Fruit fly (Drosophila melanogaster) whole organism, embryonic: ENCODE data around the gene Esyt2.

Experiments used
- Antp ChIP-seq: fragments of 200-800 bp; sonication (Bioruptor generic); optimal IDR thresholded peaks from 3 replicates; lab custom pipeline; 2016; ENCODE audit warnings: missing biosample characterization, missing genetic modification characterization
- CG10959 ChIP-seq: fragments of 200-800 bp; sonication (Bioruptor generic); IDR thresholded peaks from 2 replicates; pipeline ENCODE4 v1.3.6; 2022; ENCODE audit warnings: missing biosample characterization, missing genetic modification characterization
- CG11247 ChIP-seq: fragments of 200-800 bp; sonication (Bioruptor generic); IDR thresholded peaks from 2 replicates; pipeline ENCODE4 v1.3.6; 2022; ENCODE audit warnings: missing biosample characterization, missing genetic modification characterization
- CG11398 ChIP-seq: fragments of 200-800 bp; sonication (Bioruptor generic); optimal IDR thresholded peaks from 2 replicates; lab custom pipeline; 2016; ENCODE audit warnings: missing biosample characterization, missing genetic modification characterization
- CG11696 ChIP-seq: fragments of 200-800 bp; sonication (Bioruptor generic); IDR thresholded peaks from 2 replicates; pipeline ENCODE4 v1.3.6; 2022; ENCODE audit warnings: missing biosample characterization, missing genetic modification characterization
- CG1647 ChIP-seq: fragments of 200-800 bp; sonication (Bioruptor generic); optimal IDR thresholded peaks from 3 replicates; lab custom pipeline; 2016; ENCODE audit warnings: missing biosample characterization, missing genetic modification characterization
- CG17328 ChIP-seq: fragments of 200-800 bp; sonication (Bioruptor generic); IDR thresholded peaks from 2 replicates; pipeline ENCODE4 v1.3.6; 2022; ENCODE audit warnings: missing biosample characterization, missing genetic modification characterization
- CG2120 ChIP-seq: fragments of 200-800 bp; sonication (Bioruptor generic); optimal IDR thresholded peaks from 3 replicates; lab custom pipeline; 2016; ENCODE audit warnings: missing biosample characterization, missing genetic modification characterization
- CG2129 ChIP-seq: fragments of 200-800 bp; sonication (Bioruptor generic); IDR thresholded peaks from 2 replicates; pipeline ENCODE4 v1.3.6; 2022; ENCODE audit warnings: missing biosample characterization, missing genetic modification characterization; ENCODE audit not compliant: partially characterized antibody
- CG3163 ChIP-seq: fragments of 200-800 bp; sonication (Bioruptor generic); optimal IDR thresholded peaks from 3 replicates; lab custom pipeline; 2016; ENCODE audit warnings: missing biosample characterization, missing genetic modification characterization
- CG32772 ChIP-seq: fragments of 200-800 bp; sonication (Bioruptor generic); IDR thresholded peaks from 2 replicates; pipeline ENCODE4 v1.3.6; 2022; ENCODE audit warnings: missing biosample characterization, missing genetic modification characterization
- CG3281 ChIP-seq: fragments of 200-800 bp; sonication (Bioruptor generic); optimal IDR thresholded peaks from 3 replicates; lab custom pipeline; 2017; ENCODE audit warnings: missing biosample characterization, mild to moderate bottlenecking, missing genetic modification characterization
- CG43689 ChIP-seq: fragments of 200-800 bp; sonication (Bioruptor generic); IDR thresholded peaks from 2 replicates; pipeline ENCODE4 v1.3.6; 2022; ENCODE audit warnings: missing biosample characterization, missing genetic modification characterization
- CG4617 ChIP-seq: fragments of 200-800 bp; sonication (Bioruptor generic); optimal IDR thresholded peaks from 3 replicates; lab custom pipeline; 2016; ENCODE audit warnings: missing biosample characterization, missing genetic modification characterization, borderline replicate concordance
- CG4707 ChIP-seq: fragments of 200-800 bp; sonication (Bioruptor generic); optimal IDR thresholded peaks from 2 replicates; lab custom pipeline; 2018; ENCODE audit warnings: missing biosample characterization, mild to moderate bottlenecking, missing genetic modification characterization, moderate library complexity
- CG5180 ChIP-seq: fragments of 200-800 bp; sonication (Bioruptor generic); optimal IDR thresholded peaks from 3 replicates; lab custom pipeline; 2017; ENCODE audit warnings: missing biosample characterization, missing genetic modification characterization, mild to moderate bottlenecking, moderate library complexity, missing genetic modification reagents
- CG6254 ChIP-seq: fragments of 200-800 bp; sonication (Bioruptor generic); optimal IDR thresholded peaks from 3 replicates; lab custom pipeline; 2017; ENCODE audit warnings: mild to moderate bottlenecking, missing biosample characterization, missing genetic modification reagents, missing genetic modification characterization
- CG6854 ChIP-seq: fragments of 200-800 bp; sonication (Bioruptor generic); optimal IDR thresholded peaks from 3 replicates; lab custom pipeline; 2017; ENCODE audit warnings: missing biosample characterization, mild to moderate bottlenecking, missing genetic modification characterization
- CG7786 ChIP-seq: fragments of 200-800 bp; sonication (Bioruptor generic); optimal IDR thresholded peaks from 2 replicates; lab custom pipeline; 2016; ENCODE audit warnings: missing biosample characterization, missing genetic modification characterization
- CG8089 ChIP-seq: fragments of 200-800 bp; sonication (Bioruptor generic); optimal IDR thresholded peaks from 3 replicates; lab custom pipeline; 2016; ENCODE audit warnings: missing biosample characterization, missing genetic modification characterization
- CG8924 ChIP-seq: fragments of 200-800 bp; optimal IDR thresholded peaks from 3 replicates; lab custom pipeline; 2019; ENCODE audit warnings: missing biosample characterization, mild to moderate bottlenecking, missing genetic modification characterization, moderate library complexity
- CkIIα-i1 ChIP-seq: fragments of 200-800 bp; sonication (Bioruptor generic); IDR thresholded peaks from 2 replicates; pipeline ENCODE4 v1.3.6; 2022; ENCODE audit warnings: missing biosample characterization, missing genetic modification characterization
- Dad ChIP-seq: fragments of 200-800 bp; sonication (Bioruptor generic); optimal IDR thresholded peaks from 3 replicates; lab custom pipeline; 2016; ENCODE audit warnings: missing biosample characterization, missing genetic modification characterization
- Hr39 ChIP-seq: fragments of >200 bp; optimal IDR thresholded peaks from 2 replicates; lab custom pipeline; 2017
- Hr78 ChIP-seq, 2 experiments: fragments of 200-800 bp in 1 of 2; fragments of >200 bp in 1 of 2; sonication (Bioruptor generic) in 1 of 2; optimal IDR thresholded peaks; 2 replicates each; lab custom pipeline; 2017 to 2019; ENCODE audit warnings: missing biosample characterization in 2 of 2, missing genetic modification characterization in 2 of 2, mild to moderate bottlenecking in 1 of 2, moderate library complexity in 1 of 2
- NfI ChIP-seq: fragments of 200-800 bp; sonication (Bioruptor generic); optimal IDR thresholded peaks from 3 replicates; lab custom pipeline; 2018; ENCODE audit warnings: missing biosample characterization, mild to moderate bottlenecking, missing genetic modification characterization, moderate library complexity
- Rx ChIP-seq: fragments of 200-800 bp; sonication (Bioruptor generic); IDR thresholded peaks from 2 replicates; pipeline ENCODE4 v1.3.6; 2022; ENCODE audit warnings: missing biosample characterization, missing genetic modification characterization
- Stat92E ChIP-seq, 3 experiments: fragments of >200 bp in 2 of 3; fragments of 200-800 bp in 1 of 3; sonication (Bioruptor generic) in 1 of 3; optimal IDR thresholded peaks; 2 replicates each; lab custom pipeline; 2017 to 2019; ENCODE audit warnings: missing biosample characterization in 3 of 3, missing genetic modification characterization in 3 of 3, mild to moderate bottlenecking in 1 of 3, moderate library complexity in 1 of 3
- Vsx1 ChIP-seq: fragments of 200-800 bp; sonication (Bioruptor generic); optimal IDR thresholded peaks from 2 replicates; lab custom pipeline; 2017; ENCODE audit warnings: missing biosample characterization, mild to moderate bottlenecking, missing genetic modification characterization, missing genetic modification reagents
- Xrp1 ChIP-seq: fragments of 200-800 bp; sonication (Bioruptor generic); IDR thresholded peaks from 2 replicates; pipeline ENCODE4 v1.3.6; 2022; ENCODE audit warnings: missing biosample characterization, missing genetic modification characterization
- amos ChIP-seq: fragments of 200-800 bp; sonication (Bioruptor generic); IDR thresholded peaks from 2 replicates; pipeline ENCODE4 v1.3.6; 2022; ENCODE audit warnings: missing biosample characterization, missing genetic modification characterization; ENCODE audit not compliant: partially characterized antibody
- ase ChIP-seq: fragments of 200-800 bp; sonication (Bioruptor generic); IDR thresholded peaks from 3 replicates; pipeline ENCODE4 v1.3.6; 2022; ENCODE audit warnings: missing biosample characterization, missing genetic modification characterization
- chinmo ChIP-seq: fragments of 200-800 bp; sonication (Bioruptor generic); IDR thresholded peaks from 4 replicates; pipeline ENCODE4 v1.3.6; 2022; ENCODE audit warnings: missing biosample characterization, missing genetic modification characterization; ENCODE audit not compliant: partially characterized antibody
- croc ChIP-seq: fragments of 200-800 bp; sonication (Bioruptor generic); conservative IDR thresholded peaks from 3 replicates; pipeline ENCODE4 v1.3.6; 2022; ENCODE audit warnings: missing biosample characterization, missing genetic modification characterization
- eve ChIP-seq, 2 experiments: fragments of >200 bp; optimal IDR thresholded peaks; 2 replicates each; lab custom pipeline; 2017; ENCODE audit warnings: missing biosample characterization in 2 of 2, missing genetic modification characterization in 2 of 2
- exex ChIP-seq: fragments of 200-800 bp; sonication (Bioruptor generic); optimal IDR thresholded peaks from 4 replicates; lab custom pipeline; 2018; ENCODE audit warnings: missing biosample characterization, mild to moderate bottlenecking, missing genetic modification characterization, moderate library complexity
- gsb-n ChIP-seq: fragments of 200-800 bp; sonication (Bioruptor generic); optimal IDR thresholded peaks from 3 replicates; lab custom pipeline; 2018; ENCODE audit warnings: missing biosample characterization, mild to moderate bottlenecking, missing genetic modification characterization
- h ChIP-seq: fragments of >200 bp; optimal IDR thresholded peaks from 2 replicates; lab custom pipeline; 2017
- ham ChIP-seq: fragments of 200-800 bp; sonication (Bioruptor generic); IDR thresholded peaks from 2 replicates; pipeline ENCODE4 v1.3.6; 2022; ENCODE audit warnings: missing biosample characterization, missing genetic modification characterization
- knrl ChIP-seq: fragments of 200-800 bp; sonication (Bioruptor generic); IDR thresholded peaks from 3 replicates; pipeline ENCODE4 v1.3.6; 2022; ENCODE audit warnings: missing biosample characterization, missing genetic modification characterization; ENCODE audit not compliant: partially characterized antibody
- lab ChIP-seq: fragments of 200-800 bp; sonication (Bioruptor generic); optimal IDR thresholded peaks from 3 replicates; lab custom pipeline; 2017; ENCODE audit warnings: missing biosample characterization, missing genetic modification characterization, mild to moderate bottlenecking, moderate library complexity, missing genetic modification reagents
- lbe ChIP-seq: fragments of 200-800 bp; sonication (Bioruptor generic); optimal IDR thresholded peaks from 2 replicates; lab custom pipeline; 2016; ENCODE audit warnings: missing biosample characterization, mild to moderate bottlenecking, missing genetic modification characterization
- onecut ChIP-seq: fragments of 200-800 bp; sonication (Bioruptor generic); IDR thresholded peaks from 2 replicates; pipeline ENCODE4 v1.3.6; 2022; ENCODE audit warnings: missing biosample characterization, missing genetic modification characterization
- pfk ChIP-seq: fragments of 200-800 bp; sonication (Bioruptor generic); optimal IDR thresholded peaks from 2 replicates; lab custom pipeline; 2018; ENCODE audit warnings: missing biosample characterization, mild to moderate bottlenecking, missing genetic modification characterization, moderate library complexity
- psq ChIP-seq: fragments of 200-800 bp; sonication (Bioruptor generic); optimal IDR thresholded peaks from 2 replicates; lab custom pipeline; 2017; ENCODE audit warnings: missing biosample characterization, missing genetic modification characterization
- shn ChIP-seq: fragments of 200-800 bp; sonication (Bioruptor generic); optimal IDR thresholded peaks from 3 replicates; lab custom pipeline; 2016; ENCODE audit warnings: missing biosample characterization, missing genetic modification characterization
- sna ChIP-seq: fragments of 200-800 bp; sonication (Bioruptor generic); IDR thresholded peaks from 2 replicates; pipeline ENCODE4 v1.3.6; 2022; ENCODE audit warnings: missing biosample characterization, missing genetic modification characterization; ENCODE audit not compliant: partially characterized antibody
- sug ChIP-seq: fragments of 200-800 bp; optimal IDR thresholded peaks from 2 replicates; lab custom pipeline; 2019; ENCODE audit warnings: missing biosample characterization, mild to moderate bottlenecking, missing genetic modification characterization, moderate library complexity
- vfl ChIP-seq: fragments of 200-800 bp; sonication (Bioruptor generic); optimal IDR thresholded peaks from 2 replicates; lab custom pipeline; 2016; ENCODE audit warnings: missing biosample characterization, missing genetic modification characterization
- zf30C ChIP-seq: fragments of 200-800 bp; sonication (Bioruptor generic); optimal IDR thresholded peaks from 3 replicates; lab custom pipeline; 2018; ENCODE audit warnings: missing biosample characterization, mild to moderate bottlenecking, missing genetic modification characterization
- zfh1 ChIP-seq: fragments of 200-800 bp; sonication (Bioruptor generic); IDR thresholded peaks from 3 replicates; pipeline ENCODE4 v1.3.6; 2022; ENCODE audit warnings: missing biosample characterization, missing genetic modification characterization

The Esyt2 gene

DNA sequence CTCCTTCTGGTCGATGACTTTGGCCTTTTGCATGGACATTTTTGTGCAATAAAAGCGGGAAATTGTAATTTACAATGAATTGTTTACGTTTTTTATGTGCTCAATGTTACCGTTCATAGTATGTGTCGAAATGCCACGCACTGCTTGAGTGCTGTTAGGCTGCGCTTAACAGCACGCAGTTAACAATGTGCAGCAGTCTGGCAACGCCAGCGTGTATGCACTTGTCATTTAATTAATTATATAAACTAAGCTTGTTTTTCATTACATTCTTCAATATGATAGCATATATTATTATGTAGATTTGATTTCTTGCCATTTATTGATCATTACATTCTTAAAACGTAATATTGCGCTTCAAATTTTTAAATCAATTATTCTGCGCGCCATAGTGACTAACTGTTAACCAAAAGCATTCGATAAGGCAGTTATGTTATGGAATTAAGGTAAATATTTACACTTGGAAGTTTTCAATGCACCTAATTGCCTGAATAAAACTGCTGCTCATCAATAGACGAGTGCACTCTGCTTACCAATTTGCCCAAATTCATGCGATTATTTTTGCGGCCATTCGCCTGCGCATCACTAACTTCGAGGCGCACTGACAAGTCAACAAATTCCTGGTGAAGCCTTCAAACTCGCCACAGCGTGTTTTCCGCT lies 40.7 kb downstream of the Esyt2 start, which contains the start of the genes CG13625 and mld (continued):
- TF ChIP-seq CG11247 (GFP tag; lab: Robert Waterston, UW): no peak
- no peak for TF ChIP-seq pfk (GFP tag; lab: Kevin White, UChicago)
- TF ChIP-seq CG17328 (GFP tag; lab: Robert Waterston, UW): no peak
- TF ChIP-seq h (lab: Kevin White, UChicago): no peak
- TF ChIP-seq CG10959 (GFP tag; lab: Robert Waterston, UW): no peak
- no peak for TF ChIP-seq CG3281 (GFP tag; lab: Kevin White, UChicago)
- no peak for TF ChIP-seq Hr39 (lab: Kevin White, UChicago)
- TF ChIP-seq sug: peak; percentile 14
- no peak for TF ChIP-seq CG6254 (GFP tag; lab: Kevin White, UChicago)
- TF ChIP-seq eve (GFP tag; optimal IDR thresholded peaks at IDR 0.05; lab: Kevin White, UChicago): no peak
- no peak for TF ChIP-seq CG8089
- no peak for TF ChIP-seq ham (GFP tag; lab: Robert Waterston, UW)
- TF ChIP-seq exex (tag; lab: Kevin White, UChicago): peak; percentile 56
- TF ChIP-seq CG3163 (GFP tag; lab: Kevin White, UChicago): no peak
- TF ChIP-seq CG2129: no peak
- no peak for TF ChIP-seq CG4707 (GFP tag; lab: Kevin White, UChicago)
- TF ChIP-seq NfI (GFP tag; lab: Kevin White, UChicago): peak; percentile 36
- TF ChIP-seq Xrp1 (GFP tag; lab: Robert Waterston, UW): no peak
- TF ChIP-seq chinmo: no peak
- no peak for TF ChIP-seq CG11398 (GFP tag; lab: Kevin White, UChicago)
- no peak for TF ChIP-seq psq (GFP tag; lab: Kevin White, UChicago)
- TF ChIP-seq Antp (GFP tag; lab: Kevin White, UChicago): peak; percentile 37
- no peak for TF ChIP-seq Rx (GFP tag; lab: Robert Waterston, UW)
- no peak for TF ChIP-seq gsb-n
- peak; percentile 32 for TF ChIP-seq CG4617 (GFP tag; lab: Kevin White, UChicago)
- no peak for TF ChIP-seq onecut (GFP tag; lab: Robert Waterston, UW)
- TF ChIP-seq sna (GFP tag; lab: Robert Waterston, UW): no peak
- TF ChIP-seq zf30C (GFP tag; lab: Kevin White, UChicago): no peak
- no peak for TF ChIP-seq lab (GFP tag; lab: Kevin White, UChicago)
- no peak for TF ChIP-seq ase
- TF ChIP-seq Vsx1 (GFP tag; lab: Kevin White, UChicago): no peak
- no peak for TF ChIP-seq CG6854 (GFP tag; lab: Kevin White, UChicago)
- peak; percentile 31 for TF ChIP-seq CG8924 (tag; lab: Kevin White, UChicago)
- no peak for TF ChIP-seq CG32772 (GFP tag; lab: Robert Waterston, UW)
- peak; percentile 7 for TF ChIP-seq shn (GFP tag; lab: Kevin White, UChicago)
- TF ChIP-seq CG43689 (GFP tag; lab: Robert Waterston, UW): no peak
- TF ChIP-seq croc (GFP tag; lab: Robert Waterston, UW): no peak
- TF ChIP-seq lbe (GFP tag; lab: Kevin White, UChicago): no peak
- no peak for TF ChIP-seq Stat92E (GFP tag; optimal IDR thresholded peaks at IDR 0.05; lab: Kevin White, UChicago)
- TF ChIP-seq CG5180 (GFP tag; lab: Kevin White, UChicago): no peak
- TF ChIP-seq CG1647 (GFP tag; lab: Kevin White, UChicago): no peak
- no peak for TF ChIP-seq CG7786
- TF ChIP-seq CG11696 (GFP tag; lab: Robert Waterston, UW): no peak
- TF ChIP-seq zfh1: no peak
- no peak for TF ChIP-seq amos
- TF ChIP-seq CG2120 (GFP tag; lab: Kevin White, UChicago): peak; percentile 27
- no peak for TF ChIP-seq Hr78 (GFP tag; optimal IDR thresholded peaks at IDR 0.05; lab: Kevin White, UChicago)
- TF ChIP-seq knrl (GFP tag; lab: Robert Waterston, UW): no peak
- TF ChIP-seq vfl (GFP tag; lab: Kevin White, UChicago): no peak
- no peak for TF ChIP-seq CkIIα-i1 (GFP tag; lab: Robert Waterston, UW)
- TF ChIP-seq Dad (GFP tag; lab: Kevin White, UChicago): peak; percentile 11
